Fruit fly (Drosophila melanogaster) whole organism: ENCODE data around the gene inaF-C.

Source experiments
- pan ChIP-seq: fragments of >200 bp; optimal IDR thresholded peaks from 2 replicates; lab custom pipeline; 2017
- psq ChIP-seq: fragments of >200 bp; optimal IDR thresholded peaks from 2 replicates; lab custom pipeline; 2017
- usp ChIP-seq: fragments of >200 bp; optimal IDR thresholded peaks from 2 replicates; lab custom pipeline; 2017; ENCODE audit warnings: missing biosample characterization, missing genetic modification characterization, mixed read lengths

DNA sequence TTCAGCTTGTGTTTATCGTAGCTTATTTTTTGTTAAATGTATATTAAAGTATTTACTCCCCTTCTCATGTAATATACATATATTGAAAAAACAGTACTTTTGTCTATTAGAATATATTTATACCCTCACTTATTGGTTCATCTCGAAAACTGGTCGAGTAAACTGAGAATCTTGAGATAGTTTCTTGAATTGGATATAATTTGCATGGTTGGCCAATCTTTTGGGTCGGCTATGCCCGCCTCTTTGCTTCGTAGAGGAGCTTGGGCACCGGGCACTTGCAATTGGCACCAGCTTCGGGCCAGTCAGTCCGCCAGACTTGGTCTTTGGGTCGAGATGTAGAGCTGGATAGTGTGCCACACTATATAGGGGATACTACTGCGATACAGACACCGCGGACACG lies 51.2 kb downstream of the inaF-C start:
- TF ChIP-seq psq (lab: Kevin White, UChicago) (no peak), usp (GFP tag; lab: Kevin White, UChicago) (no peak), pan (lab: Kevin White, UChicago) (no peak)
